Worm (Caenorhabditis elegans) whole organism, young adult: ENCODE results near the gene abf-6.

ENCODE experiments used
- cebp-1 ChIP-seq, 2 experiments: fragments of 200-800 bp in 1 of 2; sonication (Bioruptor generic) in 1 of 2; sonication (generic microtip) in 1 of 2; IDR thresholded peaks in 1 of 2; optimal IDR thresholded peaks in 1 of 2; 2 replicates each; pipeline versions ENCODE4 v1.3.6 to Lab custom; 2017 to 2022; ENCODE audit warnings: missing compliant biosample characterization in 2 of 2, missing genetic modification characterization in 2 of 2, mild to moderate bottlenecking in 1 of 2, missing genetic modification reagents in 1 of 2, moderate library complexity in 1 of 2
- gei-17 ChIP-seq: fragments of 200-800 bp; sonication (Bioruptor generic); optimal IDR thresholded peaks from 2 replicates; lab custom pipeline; 2018; ENCODE audit warnings: mild to moderate bottlenecking, missing genetic modification characterization, missing compliant biosample characterization
- pha-4 ChIP-seq: fragments of 150-350 bp; sonication (generic microtip); optimal IDR thresholded peaks from 2 replicates; lab custom pipeline; 2014; ENCODE audit warnings: missing biosample characterization, missing genetic modification reagents, missing genetic modification characterization

- no peak for TF ChIP-seq gei-17
- no peak for TF ChIP-seq pha-4
- TF ChIP-seq cebp-1 (GFP tag; IDR thresholded peaks at IDR 0.05; lab: Robert Waterston, UW): no peak
- no peak for TF ChIP-seq cebp-1 (tag; optimal IDR thresholded peaks at IDR 0.05; lab: Kevin White, UChicago)
These were observed 43.1 kb upstream of the abf-6 start for ce11 chrX:12750805-12751204.
